Worm (Caenorhabditis elegans) whole organism, mixed stage, embryonic: ENCODE results near the gene Y45F3A.9.

ENCODE experiments used
- M03D4.4 ChIP-seq: sonication (generic microtip); optimal IDR thresholded peaks from 2 replicates; lab custom pipeline; 2017; ENCODE audit warnings: mild to moderate bottlenecking, missing genetic modification characterization, missing compliant biosample characterization
- bed-3 ChIP-seq: fragments of 200-800 bp; sonication (Bioruptor generic); optimal IDR thresholded peaks from 3 replicates; lab custom pipeline; 2018; ENCODE audit warnings: mild to moderate bottlenecking, missing genetic modification characterization, moderate library complexity, missing compliant biosample characterization
- ceh-39 ChIP-seq: fragments of 150-350 bp; optimal IDR thresholded peaks from 2 replicates; lab custom pipeline; 2014; ENCODE audit warnings: missing biosample characterization, missing genetic modification characterization
- ceh-43 ChIP-seq: fragments of 200-800 bp; sonication (Bioruptor generic); optimal IDR thresholded peaks from 2 replicates; lab custom pipeline; 2018; ENCODE audit warnings: mild to moderate bottlenecking, missing genetic modification characterization, moderate library complexity, missing compliant biosample characterization
- ceh-83 ChIP-seq: fragments of 200-800 bp; sonication (Bioruptor generic); optimal IDR thresholded peaks from 2 replicates; lab custom pipeline; 2018; ENCODE audit warnings: mild to moderate bottlenecking, missing genetic modification characterization, missing compliant biosample characterization
- ces-1 ChIP-seq: fragments of 150-350 bp; optimal IDR thresholded peaks from 2 replicates; lab custom pipeline; 2014; ENCODE audit warnings: missing biosample characterization, missing genetic modification reagents, missing genetic modification characterization
- cnd-1 ChIP-seq: fragments of 200-800 bp; sonication (Bioruptor generic); optimal IDR thresholded peaks from 2 replicates; lab custom pipeline; 2018; ENCODE audit warnings: mild to moderate bottlenecking, missing genetic modification characterization, missing compliant biosample characterization
- elt-1 ChIP-seq: sonication (generic microtip); optimal IDR thresholded peaks from 2 replicates; lab custom pipeline; 2017; ENCODE audit warnings: missing genetic modification characterization, mild to moderate bottlenecking, missing compliant biosample characterization, antibody characterized with exemption, moderate library complexity, borderline replicate concordance; ENCODE audit not compliant: insufficient read depth
- elt-3 ChIP-seq: fragments of 150-350 bp; optimal IDR thresholded peaks from 2 replicates; lab custom pipeline; 2014; ENCODE audit warnings: missing biosample characterization, missing genetic modification characterization
- flh-1 ChIP-seq: fragments of 200-800 bp; sonication (Bioruptor generic); optimal IDR thresholded peaks from 2 replicates; lab custom pipeline; 2018; ENCODE audit warnings: mild to moderate bottlenecking, missing genetic modification characterization, moderate library complexity, missing compliant biosample characterization
- hlh-1 ChIP-seq: fragments of 150-350 bp; optimal IDR thresholded peaks from 2 replicates; lab custom pipeline; 2014; ENCODE audit warnings: missing biosample characterization, missing genetic modification reagents, missing genetic modification characterization
- lin-13 ChIP-seq: fragments of 150-350 bp; optimal IDR thresholded peaks from 2 replicates; lab custom pipeline; 2014; ENCODE audit warnings: missing biosample characterization, missing genetic modification characterization
- lsy-2 ChIP-seq: fragments of 150-350 bp; optimal IDR thresholded peaks from 2 replicates; lab custom pipeline; 2014; ENCODE audit warnings: missing biosample characterization, missing genetic modification characterization
- mab-5 ChIP-seq: fragments of 150-350 bp; optimal IDR thresholded peaks from 2 replicates; lab custom pipeline; 2014; ENCODE audit warnings: missing biosample characterization, missing genetic modification characterization
- mep-1 ChIP-seq: fragments of 150-350 bp; optimal IDR thresholded peaks from 2 replicates; lab custom pipeline; 2017; ENCODE audit warnings: missing biosample characterization, missing genetic modification reagents, missing genetic modification characterization, inconsistent platforms
- mls-2 ChIP-seq: sonication (generic microtip); optimal IDR thresholded peaks from 2 replicates; lab custom pipeline; 2016; ENCODE audit warnings: mild to moderate bottlenecking, missing genetic modification characterization, moderate library complexity, missing compliant biosample characterization
- nhr-12 ChIP-seq: fragments of 150-350 bp; optimal IDR thresholded peaks from 2 replicates; lab custom pipeline; 2014; ENCODE audit warnings: missing biosample characterization, missing genetic modification characterization
- nhr-2 ChIP-seq: fragments of 150-350 bp; optimal IDR thresholded peaks from 2 replicates; lab custom pipeline; 2014; ENCODE audit warnings: missing biosample characterization, missing genetic modification characterization
- nhr-237 ChIP-seq: fragments of 150-350 bp; optimal IDR thresholded peaks from 2 replicates; lab custom pipeline; 2014; ENCODE audit warnings: missing biosample characterization, missing genetic modification characterization
- nhr-28 ChIP-seq: fragments of 150-350 bp; optimal IDR thresholded peaks from 2 replicates; lab custom pipeline; 2014; ENCODE audit warnings: missing biosample characterization, missing genetic modification characterization
- nhr-76 ChIP-seq: sonication (generic microtip); optimal IDR thresholded peaks from 2 replicates; lab custom pipeline; 2017; ENCODE audit warnings: missing biosample characterization, missing genetic modification characterization
- pha-4 ChIP-seq: fragments of 150-350 bp; optimal IDR thresholded peaks from 2 replicates; lab custom pipeline; 2018; ENCODE audit warnings: missing biosample characterization, missing genetic modification reagents, missing genetic modification characterization
- sem-2 ChIP-seq: fragments of 200-800 bp; sonication (Bioruptor generic); optimal IDR thresholded peaks from 2 replicates; lab custom pipeline; 2018; ENCODE audit warnings: mild to moderate bottlenecking, missing genetic modification characterization, missing compliant biosample characterization
- snpc-4 ChIP-seq: fragments of 150-350 bp; optimal IDR thresholded peaks from 2 replicates; lab custom pipeline; 2014; ENCODE audit warnings: missing biosample characterization, missing genetic modification characterization
- unc-120 ChIP-seq: sonication (generic microtip); optimal IDR thresholded peaks from 2 replicates; lab custom pipeline; 2017; ENCODE audit warnings: missing genetic modification characterization, missing compliant biosample characterization; ENCODE audit not compliant: poor library complexity, severe bottlenecking
- unc-39 ChIP-seq: fragments of 150-350 bp; optimal IDR thresholded peaks from 2 replicates; lab custom pipeline; 2014; ENCODE audit warnings: missing biosample characterization, missing genetic modification characterization
- unc-62 ChIP-seq: fragments of 150-350 bp; optimal IDR thresholded peaks from 2 replicates; lab custom pipeline; 2014; ENCODE audit warnings: missing biosample characterization, missing genetic modification reagents, missing genetic modification characterization
- zip-8 ChIP-seq: fragments of 150-350 bp; optimal IDR thresholded peaks from 2 replicates; lab custom pipeline; 2014; ENCODE audit warnings: missing biosample characterization, missing genetic modification characterization
- ztf-11 ChIP-seq: fragments of 150-350 bp; optimal IDR thresholded peaks from 2 replicates; lab custom pipeline; 2014; ENCODE audit warnings: missing biosample characterization, missing genetic modification characterization

Gene Y45F3A.9

DNA sequence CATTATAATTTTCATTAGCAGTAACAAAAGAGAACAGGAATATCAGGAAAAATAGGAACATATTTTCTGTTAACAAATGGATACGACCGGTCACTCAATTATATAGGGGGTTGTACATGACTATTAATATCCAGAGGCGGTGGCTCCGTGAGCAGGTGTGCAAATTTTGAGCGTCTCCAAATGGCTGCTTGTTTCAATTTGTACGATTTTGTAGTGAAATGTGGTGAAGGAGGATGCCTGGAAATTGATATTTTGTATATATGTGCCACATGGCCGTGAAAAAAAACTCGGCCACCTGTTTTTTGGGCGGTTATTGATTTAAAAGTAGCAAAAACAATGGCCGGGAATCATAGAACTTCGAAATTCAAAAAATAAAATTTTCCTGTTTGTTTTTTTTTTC, 2.2 kb downstream of the Y45F3A.9 start, which contains the start of gene Y45F3A.8:
Gene Y45F3A.8, minus strand, starts transcription at position 101 of the 400 bp plus-strand sequence.
- TF ChIP-seq nhr-28 (tag; lab: Kevin White, UChicago) (no peak), flh-1 (GFP tag; lab: Kevin White, UChicago) (no peak), ceh-43 (no peak), M03D4.4 (tag; lab: Kevin White, UChicago) (no peak), snpc-4 (tag; lab: Kevin White, UChicago) (no peak), unc-120 (tag; lab: Kevin White, UChicago) (no peak), mab-5 (tag; lab: Kevin White, UChicago) (no peak), ceh-83 (GFP tag; lab: Kevin White, UChicago) (no peak), cnd-1 (tag; lab: Kevin White, UChicago) (no peak), mls-2 (tag; lab: Kevin White, UChicago) (no peak), nhr-76 (no peak), ztf-11 (tag; lab: Kevin White, UChicago) (no peak)

DNA sequence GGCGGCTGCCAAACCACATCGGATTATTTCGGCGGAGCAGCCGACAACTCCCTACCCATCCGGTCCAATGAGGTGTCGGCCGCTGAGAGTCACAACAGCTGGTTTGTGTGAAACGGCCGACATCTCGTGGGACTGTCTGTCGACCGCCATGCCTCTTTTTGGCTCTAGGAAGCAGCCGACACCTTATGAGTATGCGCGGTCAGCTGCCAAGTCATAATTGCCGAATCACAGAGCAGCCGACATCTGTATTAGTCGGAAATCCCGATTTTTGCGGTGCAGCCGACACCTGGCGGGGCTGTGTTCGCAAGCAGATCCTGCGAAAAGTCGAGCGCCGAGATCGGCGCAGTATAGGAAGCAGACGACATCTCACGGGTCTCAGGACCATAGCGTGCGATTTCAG, 2.9 kb downstream of the Y45F3A.9 start:
- TF ChIP-seq elt-3 (tag; lab: Kevin White, UChicago) (no peak), ceh-83 (GFP tag; lab: Kevin White, UChicago) (peak; percentile 7), ztf-11 (tag; lab: Kevin White, UChicago) (no peak), elt-1 (tag; lab: Kevin White, UChicago) (no peak), mls-2 (tag; lab: Kevin White, UChicago) (no peak), nhr-2 (tag; lab: Kevin White, UChicago) (no peak), hlh-1 (tag; lab: Kevin White, UChicago) (no peak)

- TF ChIP-seq pha-4 (tag; lab: Kevin White, UChicago) (no peak), mls-2 (tag; lab: Kevin White, UChicago) (no peak), ceh-83 (GFP tag; lab: Kevin White, UChicago) (no peak), sem-2 (no peak), zip-8 (tag; lab: Kevin White, UChicago) (no peak), nhr-76 (no peak), unc-39 (tag; lab: Kevin White, UChicago) (no peak), ceh-39 (no peak), elt-3 (tag; lab: Kevin White, UChicago) (no peak), mep-1 (tag; lab: Kevin White, UChicago) (no peak), mab-5 (tag; lab: Kevin White, UChicago) (no peak), lsy-2 (no peak), ces-1 (GFP tag; lab: Kevin White, UChicago) (no peak), nhr-237 (no peak), lin-13 (tag; lab: Kevin White, UChicago) (no peak), flh-1 (GFP tag; lab: Kevin White, UChicago) (no peak)
- TF ChIP-seq, all 35 proteins: peak for 0
Measured at ce11 chrIII:10586243-10586642, 8.7 kb downstream of the Y45F3A.9 start, which contains the start of gene Y45F3A.5. TSS of gene Y45F3A.5 (minus strand) at chrIII:10586343.

DNA sequence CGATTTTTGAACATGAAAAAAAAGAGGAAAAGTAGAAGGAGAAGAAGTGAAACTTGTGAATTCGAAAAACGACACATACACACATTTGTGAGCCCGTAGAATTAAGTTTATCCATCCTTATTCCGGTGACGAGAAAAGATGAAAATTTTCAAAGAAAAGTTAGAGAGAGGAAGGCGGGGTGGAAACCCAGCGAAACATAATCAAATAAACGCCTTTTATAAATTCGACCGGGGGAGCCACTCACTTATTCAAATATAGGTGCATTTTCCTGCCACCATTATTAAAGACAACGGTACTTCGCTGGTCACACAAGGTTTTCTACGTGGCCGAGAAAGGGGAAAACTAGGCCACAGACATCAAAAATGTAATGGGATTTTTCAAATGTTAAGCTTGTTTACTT, 11.5 kb downstream of the Y45F3A.9 start:
- TF ChIP-seq nhr-237 (no peak), ces-1 (GFP tag; lab: Kevin White, UChicago) (peak; percentile 87)
- TF ChIP-seq, all 35 proteins: peak for 1

- no peak for TF ChIP-seq flh-1 (GFP tag; lab: Kevin White, UChicago)
- no peak for TF ChIP-seq unc-120 (tag; lab: Kevin White, UChicago)
- no peak for TF ChIP-seq nhr-2 (tag; lab: Kevin White, UChicago)
- TF ChIP-seq nhr-12 = no peak
- TF ChIP-seq nhr-237 = no peak
- no peak for TF ChIP-seq M03D4.4 (tag; lab: Kevin White, UChicago)
- TF ChIP-seq ces-1 (GFP tag; lab: Kevin White, UChicago) = no peak
- no peak for TF ChIP-seq cnd-1 (tag; lab: Kevin White, UChicago)
- no peak for TF ChIP-seq bed-3 (GFP tag; lab: Kevin White, UChicago)
Measured at ce11 chrIII:10580206-10580605, 14.8 kb downstream of the Y45F3A.9 start.

DNA sequence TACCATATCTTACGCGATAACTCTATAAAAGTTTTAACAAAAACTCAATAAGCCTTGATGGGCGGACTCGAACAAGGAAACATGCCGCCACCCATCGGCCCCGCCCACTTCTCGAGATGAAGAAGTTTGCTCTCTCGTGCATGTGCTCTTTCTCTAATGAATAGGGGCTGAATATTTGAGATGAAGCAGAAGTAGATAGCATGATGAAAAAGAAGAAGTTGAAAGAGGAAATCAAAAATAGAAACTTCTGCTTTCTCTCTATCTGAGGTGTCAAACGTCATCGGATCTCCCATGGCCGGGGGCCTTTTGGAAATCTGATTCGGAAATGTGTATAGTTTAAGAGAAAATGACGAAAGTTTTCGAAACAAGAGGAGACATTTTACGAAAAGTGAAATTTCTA, 16.1 kb downstream of the Y45F3A.9 start:
- no peak for TF ChIP-seq ceh-39
- no peak for TF ChIP-seq ceh-43
- no peak for TF ChIP-seq unc-62 (GFP tag; lab: Kevin White, UChicago)
- no peak for TF ChIP-seq ztf-11 (tag; lab: Kevin White, UChicago)
- no peak for TF ChIP-seq flh-1 (GFP tag; lab: Kevin White, UChicago)
- TF ChIP-seq elt-1 (tag; lab: Kevin White, UChicago) = no peak
- no peak for TF ChIP-seq nhr-76
